Worm (Caenorhabditis elegans) whole organism, L4 larva: ENCODE measurements around the gene pals-16.

Experiments used
- D1046.2 ChIP-seq: fragments of 200-800 bp; sonication (Bioruptor generic); IDR thresholded peaks from 2 replicates; pipeline ENCODE4 v1.3.6; 2022; ENCODE audit warnings: missing genetic modification characterization, missing compliant biosample characterization
- F10B5.3 ChIP-seq: sonication (generic microtip); optimal IDR thresholded peaks from 2 replicates; lab custom pipeline; 2016; ENCODE audit warnings: mild to moderate bottlenecking, missing genetic modification characterization, missing compliant biosample characterization
- F26F4.8 ChIP-seq: fragments of 200-800 bp; sonication (Bioruptor generic); conservative IDR thresholded peaks from 2 replicates; pipeline ENCODE4 v1.3.6; 2022; ENCODE audit warnings: missing genetic modification characterization, missing compliant biosample characterization
- F37D6.2 ChIP-seq: sonication (generic microtip); optimal IDR thresholded peaks from 2 replicates; lab custom pipeline; 2016; ENCODE audit warnings: mild to moderate bottlenecking, missing genetic modification characterization, missing compliant biosample characterization
- F49E8.2 ChIP-seq: sonication (generic microtip); optimal IDR thresholded peaks from 2 replicates; lab custom pipeline; 2016; ENCODE audit warnings: missing compliant biosample characterization, mild to moderate bottlenecking, missing genetic modification characterization, borderline replicate concordance
- R02D3.7 ChIP-seq: fragments of 150-350 bp; sonication (generic microtip); optimal IDR thresholded peaks from 3 replicates; lab custom pipeline; 2014; ENCODE audit warnings: missing biosample characterization, missing genetic modification characterization
- T20F7.1 ChIP-seq: fragments of 200-800 bp; sonication (Bioruptor generic); optimal IDR thresholded peaks from 2 replicates; lab custom pipeline; 2018; ENCODE audit warnings: mild to moderate bottlenecking, missing genetic modification characterization, missing compliant biosample characterization
- Y48G9A.11 ChIP-seq: fragments of 200-800 bp; sonication (Bioruptor generic); IDR thresholded peaks from 2 replicates; pipeline ENCODE4 v1.3.6; 2022; ENCODE audit warnings: missing genetic modification reagents, missing genetic modification characterization, missing compliant biosample characterization
- Y75B8A.6 ChIP-seq: fragments of 200-800 bp; sonication (Bioruptor generic); IDR thresholded peaks from 2 replicates; pipeline ENCODE4 v1.3.6; 2022; ENCODE audit warnings: missing genetic modification reagents, missing genetic modification characterization, missing compliant biosample characterization
- ZK337.2 ChIP-seq: fragments of 200-800 bp; sonication (Bioruptor generic); IDR thresholded peaks from 2 replicates; pipeline ENCODE4 v1.3.6; 2022; ENCODE audit warnings: missing genetic modification reagents, missing genetic modification characterization, missing compliant biosample characterization
- arid-1 ChIP-seq: fragments of 200-800 bp; sonication (Bioruptor generic); conservative IDR thresholded peaks from 2 replicates; pipeline ENCODE4 v1.3.6; 2022; ENCODE audit warnings: missing genetic modification reagents, missing genetic modification characterization, missing compliant biosample characterization
- attf-4 ChIP-seq: sonication (generic microtip); optimal IDR thresholded peaks from 3 replicates; lab custom pipeline; 2017; ENCODE audit warnings: missing biosample characterization, missing genetic modification characterization
- ceh-28 ChIP-seq: fragments of 150-350 bp; optimal IDR thresholded peaks from 2 replicates; lab custom pipeline; 2014; ENCODE audit warnings: missing biosample characterization, missing genetic modification reagents, missing genetic modification characterization
- cey-2 ChIP-seq: sonication (generic microtip); optimal IDR thresholded peaks from 3 replicates; lab custom pipeline; 2017; ENCODE audit warnings: missing genetic modification characterization, mild to moderate bottlenecking, missing compliant biosample characterization, antibody characterized with exemption, borderline replicate concordance; ENCODE audit not compliant: insufficient read depth
- daf-19 ChIP-seq: fragments of 200-800 bp; sonication (Bioruptor generic); conservative IDR thresholded peaks from 2 replicates; pipeline ENCODE4 v1.3.6; 2022; ENCODE audit warnings: missing genetic modification characterization, missing compliant biosample characterization
- dmd-6 ChIP-seq: fragments of 200-800 bp; sonication (Bioruptor generic); IDR thresholded peaks from 2 replicates; pipeline ENCODE4 v1.3.6; 2022; ENCODE audit warnings: missing genetic modification reagents, missing genetic modification characterization, missing compliant biosample characterization
- dmd-8 ChIP-seq: fragments of 200-800 bp; sonication (Bioruptor generic); IDR thresholded peaks from 2 replicates; pipeline ENCODE4 v1.3.6; 2022; ENCODE audit warnings: missing genetic modification characterization, missing compliant biosample characterization
- dpl-1 ChIP-seq: fragments of 150-350 bp; optimal IDR thresholded peaks from 2 replicates; lab custom pipeline; 2014; ENCODE audit warnings: missing biosample characterization, missing genetic modification reagents, missing genetic modification characterization
- egl-43 ChIP-seq: fragments of 200-800 bp; sonication (Bioruptor generic); IDR thresholded peaks from 2 replicates; pipeline ENCODE4 v1.3.6; 2022; ENCODE audit warnings: missing genetic modification reagents, missing genetic modification characterization, missing compliant biosample characterization
- fkh-10 ChIP-seq: fragments of 150-350 bp; optimal IDR thresholded peaks from 2 replicates; lab custom pipeline; 2014; ENCODE audit warnings: missing biosample characterization, missing genetic modification reagents, missing genetic modification characterization
- fos-1 ChIP-seq: fragments of 150-350 bp; optimal IDR thresholded peaks from 2 replicates; lab custom pipeline; 2014; ENCODE audit warnings: missing biosample characterization, missing genetic modification characterization
- hlh-30 ChIP-seq: sonication (generic microtip); optimal IDR thresholded peaks from 2 replicates; lab custom pipeline; 2017; ENCODE audit warnings: antibody characterized with exemption, mild to moderate bottlenecking, missing genetic modification characterization, missing compliant biosample characterization; ENCODE audit not compliant: insufficient read depth
- hmg-1.1 ChIP-seq: fragments of 200-800 bp; sonication (Bioruptor generic); IDR thresholded peaks from 2 replicates; pipeline ENCODE4 v1.3.6; 2022; ENCODE audit warnings: missing genetic modification reagents, missing genetic modification characterization, missing compliant biosample characterization
- jun-1 ChIP-seq: fragments of 150-350 bp; optimal IDR thresholded peaks from 2 replicates; lab custom pipeline; 2014; ENCODE audit warnings: missing biosample characterization, missing genetic modification reagents, missing genetic modification characterization
- lim-7 ChIP-seq: fragments of 200-800 bp; sonication (Bioruptor generic); IDR thresholded peaks from 2 replicates; pipeline ENCODE4 v1.3.6; 2022; ENCODE audit warnings: missing genetic modification characterization, missing compliant biosample characterization
- lin-1 ChIP-seq: fragments of 200-800 bp; sonication (Bioruptor generic); IDR thresholded peaks from 2 replicates; pipeline ENCODE4 v1.3.6; 2022; ENCODE audit warnings: missing genetic modification reagents, missing genetic modification characterization, missing compliant biosample characterization
- lin-15B ChIP-seq: fragments of 150-350 bp; sonication (generic microtip); optimal IDR thresholded peaks from 3 replicates; lab custom pipeline; 2014; ENCODE audit warnings: missing biosample characterization, missing genetic modification characterization
- mdl-1 ChIP-seq, 2 experiments: fragments of 150-350 bp in 1 of 2; sonication (generic microtip) in 1 of 2; optimal IDR thresholded peaks; 2 replicates each; lab custom pipeline; 2014 to 2017; ENCODE audit warnings: missing biosample characterization in 2 of 2, missing genetic modification characterization in 2 of 2
- mdt-29 ChIP-seq: fragments of 200-800 bp; sonication (Bioruptor generic); IDR thresholded peaks from 2 replicates; pipeline ENCODE4 v1.3.6; 2022; ENCODE audit warnings: missing genetic modification reagents, missing genetic modification characterization, missing compliant biosample characterization
- mes-2 ChIP-seq: sonication (generic microtip); optimal IDR thresholded peaks from 2 replicates; lab custom pipeline; 2016; ENCODE audit warnings: missing genotype, mild to moderate bottlenecking, missing genetic modification characterization, missing compliant biosample characterization; ENCODE audit not compliant: poor library complexity, severe bottlenecking
- mxl-3 ChIP-seq: fragments of 200-800 bp; sonication (Bioruptor generic); optimal IDR thresholded peaks from 2 replicates; lab custom pipeline; 2018; ENCODE audit warnings: mild to moderate bottlenecking, missing genetic modification characterization, missing compliant biosample characterization
- nhr-102 ChIP-seq: sonication (generic microtip); optimal IDR thresholded peaks from 2 replicates; lab custom pipeline; 2016; ENCODE audit warnings: mild to moderate bottlenecking, missing genetic modification characterization, moderate library complexity, missing compliant biosample characterization
- nhr-11 ChIP-seq: fragments of 150-350 bp; optimal IDR thresholded peaks from 2 replicates; lab custom pipeline; 2014; ENCODE audit warnings: missing biosample characterization, missing genetic modification characterization
- nhr-111 ChIP-seq: fragments of 200-800 bp; sonication (Bioruptor generic); optimal IDR thresholded peaks from 2 replicates; lab custom pipeline; 2018; ENCODE audit warnings: mild to moderate bottlenecking, missing genetic modification characterization, missing compliant biosample characterization
- nhr-237 ChIP-seq: sonication (generic microtip); optimal IDR thresholded peaks from 2 replicates; lab custom pipeline; 2017; ENCODE audit warnings: missing biosample characterization, missing genetic modification characterization
- nhr-25 ChIP-seq: sonication (generic microtip); optimal IDR thresholded peaks from 2 replicates; lab custom pipeline; 2017; ENCODE audit warnings: missing genetic modification characterization, mild to moderate bottlenecking, missing compliant biosample characterization, antibody characterized with exemption, moderate library complexity, borderline replicate concordance; ENCODE audit not compliant: insufficient read depth
- nhr-41 ChIP-seq: fragments of 200-800 bp; sonication (Bioruptor generic); IDR thresholded peaks from 2 replicates; pipeline ENCODE4 v1.3.6; 2022; ENCODE audit warnings: missing genetic modification reagents, missing genetic modification characterization, missing compliant biosample characterization
- nhr-76 ChIP-seq: fragments of 150-350 bp; optimal IDR thresholded peaks from 2 replicates; lab custom pipeline; 2014; ENCODE audit warnings: missing biosample characterization, missing genetic modification characterization
- nhr-77 ChIP-seq: fragments of 150-350 bp; optimal IDR thresholded peaks from 2 replicates; lab custom pipeline; 2014; ENCODE audit warnings: missing biosample characterization, missing genetic modification characterization
- pha-4 ChIP-seq, 2 experiments: fragments of 150-350 bp in 1 of 2; fragments of 200-800 bp in 1 of 2; sonication (Bioruptor generic) in 1 of 2; IDR thresholded peaks in 1 of 2; optimal IDR thresholded peaks in 1 of 2; 2 replicates each; pipeline versions ENCODE4 v1.3.6 to Lab custom; 2014 to 2022; ENCODE audit warnings: missing genetic modification characterization in 2 of 2, missing genetic modification reagents in 2 of 2, missing biosample characterization in 1 of 2, missing compliant biosample characterization in 1 of 2
- rbr-2 ChIP-seq: sonication (generic microtip); optimal IDR thresholded peaks from 2 replicates; lab custom pipeline; 2016; ENCODE audit warnings: missing genotype, missing genetic modification characterization, missing compliant biosample characterization
- snpc-1.2 ChIP-seq: fragments of 200-800 bp; sonication (Bioruptor generic); IDR thresholded peaks from 2 replicates; pipeline ENCODE4 v1.3.6; 2022; ENCODE audit warnings: missing genetic modification reagents, missing genetic modification characterization, missing compliant biosample characterization
- snpc-4 ChIP-seq: fragments of 150-350 bp; optimal IDR thresholded peaks from 2 replicates; lab custom pipeline; 2014; ENCODE audit warnings: missing biosample characterization, missing genetic modification characterization
- tag-97 ChIP-seq: fragments of 200-800 bp; sonication (Bioruptor generic); IDR thresholded peaks from 2 replicates; pipeline ENCODE4 v1.3.6; 2022; ENCODE audit warnings: missing genetic modification characterization, missing compliant biosample characterization
- unc-130 ChIP-seq: sonication (generic microtip); optimal IDR thresholded peaks from 2 replicates; lab custom pipeline; 2016; ENCODE audit warnings: missing genetic modification reagents, missing genetic modification characterization, missing compliant biosample characterization
- unc-39 ChIP-seq: sonication (generic microtip); optimal IDR thresholded peaks from 2 replicates; lab custom pipeline; 2017; ENCODE audit warnings: missing biosample characterization, missing genetic modification characterization
- vab-7 ChIP-seq: fragments of 200-800 bp; sonication (Bioruptor generic); IDR thresholded peaks from 2 replicates; pipeline ENCODE4 v1.3.6; 2022; ENCODE audit warnings: missing genetic modification reagents, missing genetic modification characterization, missing compliant biosample characterization
- zag-1 ChIP-seq: fragments of 150-350 bp; optimal IDR thresholded peaks from 2 replicates; lab custom pipeline; 2014; ENCODE audit warnings: missing biosample characterization, missing genetic modification characterization
- zfp-2 ChIP-seq: sonication (generic microtip); optimal IDR thresholded peaks from 2 replicates; lab custom pipeline; 2016; ENCODE audit warnings: mild to moderate bottlenecking, missing genetic modification characterization, missing compliant biosample characterization
- zfp-3 ChIP-seq: fragments of 200-800 bp; sonication (Bioruptor generic); conservative IDR thresholded peaks from 2 replicates; pipeline ENCODE4 v1.3.6; 2022; ENCODE audit warnings: missing genetic modification reagents, missing genetic modification characterization, missing compliant biosample characterization

Gene pals-16

ce11 chrIII:1418709-1419108 is 18.9 kb downstream of the pals-16 start:
- TF ChIP-seq cey-2 (tag; lab: Kevin White, UChicago), result no peak
- no peak for TF ChIP-seq unc-39 (tag; lab: Kevin White, UChicago)
- TF ChIP-seq ZK337.2 (GFP tag; lab: Robert Waterston, UW), result no peak
- TF ChIP-seq jun-1 (tag; lab: Kevin White, UChicago), result peak; percentile 54
- TF ChIP-seq F10B5.3 (tag; lab: Kevin White, UChicago), result peak; percentile 68
- TF ChIP-seq D1046.2 (GFP tag; lab: Robert Waterston, UW), result no peak
- peak; percentile 33; the same call in 1 of the 2 replicates for TF ChIP-seq snpc-1.2 (GFP tag; lab: Robert Waterston, UW)
- TF ChIP-seq mdt-29 (GFP tag; lab: Robert Waterston, UW), result peak; percentile 61
- no peak for TF ChIP-seq nhr-41
- no peak for TF ChIP-seq tag-97 (GFP tag; lab: Robert Waterston, UW)
- peak; percentile 82 for TF ChIP-seq dmd-6 (GFP tag; lab: Robert Waterston, UW)
- TF ChIP-seq unc-130 (GFP tag; lab: Kevin White, UChicago), result peak; percentile 58
- TF ChIP-seq Y75B8A.6 (GFP tag; lab: Robert Waterston, UW), result no peak
- no peak for TF ChIP-seq dmd-8
- peak; percentile 7 for TF ChIP-seq snpc-4
- peak; percentile 97 for TF ChIP-seq zfp-2 (tag; lab: Kevin White, UChicago)
- TF ChIP-seq hmg-1.1, result peak; percentile 84
- no peak for TF ChIP-seq zag-1 (tag; lab: Kevin White, UChicago)
- peak; percentile 13 for TF ChIP-seq nhr-237
- peak; percentile 34 for TF ChIP-seq fkh-10 (GFP tag; lab: Kevin White, UChicago)
- peak; percentile 12 for TF ChIP-seq lin-15B
- TF ChIP-seq F37D6.2 (tag; lab: Kevin White, UChicago), result peak; percentile 71
- peak; percentile 36 to 73 for TF ChIP-seq mdl-1 (tag; optimal IDR thresholded peaks at IDR 0.05; lab: Kevin White, UChicago)
- peak; percentile 84 for TF ChIP-seq zfp-3 (GFP tag; lab: Robert Waterston, UW)
- peak; percentile 80 for TF ChIP-seq nhr-102
- no peak for TF ChIP-seq F26F4.8 (GFP tag; lab: Robert Waterston, UW)
- TF ChIP-seq pha-4 (GFP tag; IDR thresholded peaks at IDR 0.05; lab: Robert Waterston, UW), result peak; percentile 82
- no peak for TF ChIP-seq pha-4 (tag; optimal IDR thresholded peaks at IDR 0.05; lab: Kevin White, UChicago)
- TF ChIP-seq Y48G9A.11 (GFP tag; lab: Robert Waterston, UW), result peak; percentile 66; the same call in 1 of the 2 replicates
- TF ChIP-seq nhr-11, result peak; percentile 91
- no peak for TF ChIP-seq attf-4 (tag; lab: Kevin White, UChicago)
- peak; percentile 79 for TF ChIP-seq arid-1
- TF ChIP-seq daf-19 (GFP tag; lab: Robert Waterston, UW), result no peak
- TF ChIP-seq lin-1 (GFP tag; lab: Robert Waterston, UW), result peak; percentile 20; the same call in 1 of the 2 replicates
- TF ChIP-seq dpl-1 (GFP tag; lab: Kevin White, UChicago), result peak; percentile 77
- peak; percentile 82 for TF ChIP-seq T20F7.1 (GFP tag; lab: Kevin White, UChicago)
- peak; percentile 87 for TF ChIP-seq nhr-77 (tag; lab: Kevin White, UChicago)
- TF ChIP-seq nhr-111 (GFP tag; lab: Kevin White, UChicago), result no peak
- TF ChIP-seq mes-2 (tag; lab: Kevin White, UChicago), result peak; percentile 91
- TF ChIP-seq lim-7, result no peak
- peak; percentile 34 for TF ChIP-seq F49E8.2 (tag; lab: Kevin White, UChicago)
- TF ChIP-seq egl-43 (GFP tag; lab: Robert Waterston, UW), result peak; percentile 63
- TF ChIP-seq vab-7 (GFP tag; lab: Robert Waterston, UW), result peak; percentile 45; the same call in 1 of the 2 replicates
- TF ChIP-seq hlh-30 (tag; lab: Kevin White, UChicago), result peak; percentile 83
- TF ChIP-seq nhr-76 (tag; lab: Kevin White, UChicago), result no peak
- no peak for TF ChIP-seq R02D3.7 (tag; lab: Kevin White, UChicago)
- no peak for TF ChIP-seq fos-1 (tag; lab: Kevin White, UChicago)
- TF ChIP-seq nhr-25, result peak; percentile 74
- TF ChIP-seq ceh-28 (tag; lab: Kevin White, UChicago), result peak; percentile 15
- peak; percentile 89 for TF ChIP-seq rbr-2 (tag; lab: Kevin White, UChicago)
- TF ChIP-seq mxl-3 (GFP tag; lab: Kevin White, UChicago), result peak; percentile 82
